Fruit fly (Drosophila melanogaster): ENCODE measurements around the gene AnxB11.

DNA sequence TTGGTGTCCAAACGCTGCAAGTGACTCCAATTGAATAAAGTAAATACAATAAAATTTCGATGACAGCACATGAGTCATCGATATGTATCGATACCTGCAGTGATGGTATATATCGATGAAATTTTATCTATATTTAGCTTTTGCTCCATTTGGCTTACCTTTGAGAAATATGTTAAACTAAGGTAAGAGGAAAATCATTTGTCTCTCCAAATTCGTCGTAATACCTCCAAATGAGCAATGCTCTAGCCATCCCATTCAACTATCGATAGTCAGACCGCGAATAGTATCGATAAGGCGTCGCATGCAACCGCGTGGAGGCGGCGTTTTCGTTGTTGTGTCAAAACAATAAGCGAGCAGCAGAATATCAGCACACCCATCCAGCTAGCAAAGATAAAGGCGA lies 19.2 kb upstream of the AnxB11 start, which contains the start of the genes Cdc50 and rngo:
- no peak for TF ChIP-seq ss (GFP tag; optimal IDR thresholded peaks at IDR 0.05)
- TF ChIP-seq Sox102F (GFP tag; optimal IDR thresholded peaks at IDR 0.05) = no peak
- peak; percentile 52 for TF ChIP-seq esn (GFP tag; optimal IDR thresholded peaks at IDR 0.05)
- TF ChIP-seq OdsH (GFP tag; optimal IDR thresholded peaks at IDR 0.05) = no peak
- no peak for TF ChIP-seq Hr39 (GFP tag; optimal IDR thresholded peaks at IDR 0.05)
- TF ChIP-seq CG6808 (GFP tag; optimal IDR thresholded peaks at IDR 0.05) = no peak
- no peak for TF ChIP-seq achi (GFP tag; optimal IDR thresholded peaks at IDR 0.05)
- TF ChIP-seq CG4318 (GFP tag; optimal IDR thresholded peaks at IDR 0.05) = no peak
- TF ChIP-seq pdm3 (GFP tag; optimal IDR thresholded peaks at IDR 0.05) = no peak
- no peak for TF ChIP-seq Gug (GFP tag; IDR thresholded peaks at IDR 0.05)
- no peak for TF ChIP-seq salr (GFP tag; optimal IDR thresholded peaks at IDR 0.05)
- no peak for TF ChIP-seq CG8319 (GFP tag; optimal IDR thresholded peaks at IDR 0.05)
- no peak for TF ChIP-seq vri (GFP tag; optimal IDR thresholded peaks at IDR 0.05)
- no peak for TF ChIP-seq CG15336 (GFP tag; IDR thresholded peaks at IDR 0.05)
